Worm (Caenorhabditis elegans): ENCODE data around the gene atat-2.

atat-2 gene

ce11 chrX:5897038-5897437 lies 48.1 kb downstream of the atat-2 start, which contains the start of gene tbc-16:
Gene tbc-16, plus strand, starts transcription at chrX:5897338.
- no peak for TF ChIP-seq him-1 (tag; optimal IDR thresholded peaks at IDR 0.05)
- no peak for TF ChIP-seq W03F9.2 (tag; optimal IDR thresholded peaks at IDR 0.05)
- no peak for TF ChIP-seq dao-5 (tag; optimal IDR thresholded peaks at IDR 0.05)

DNA sequence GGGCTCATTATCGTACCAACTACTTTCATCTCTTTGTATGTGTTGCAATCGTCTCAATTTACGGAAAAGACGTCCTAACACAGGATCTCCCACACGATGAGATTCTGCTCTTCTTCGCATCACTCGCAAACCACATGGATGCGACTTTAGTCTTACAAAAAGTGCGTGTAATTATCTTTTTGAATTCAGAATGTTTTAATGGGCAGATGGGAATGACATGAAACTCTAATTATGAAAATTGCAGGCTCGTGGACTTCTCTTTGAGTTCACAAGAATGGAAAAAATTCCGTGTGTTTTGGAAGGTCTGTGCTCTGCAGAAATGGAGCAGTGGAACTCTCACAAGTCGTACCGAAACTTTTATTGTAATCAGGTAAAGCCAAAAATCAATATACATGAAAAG lies 52.6 kb downstream of the atat-2 start:
- TF ChIP-seq dao-5 (tag; optimal IDR thresholded peaks at IDR 0.05) = no peak
- TF ChIP-seq W03F9.2 (tag; optimal IDR thresholded peaks at IDR 0.05) = no peak
- TF ChIP-seq him-1 (tag; optimal IDR thresholded peaks at IDR 0.05) = no peak
